Worm (Caenorhabditis elegans) whole organism, L3 larva: Measurements from ENCODE around the gene mfsd-11.

Source experiments
- R02D3.7 ChIP-seq: fragments of 150-350 bp; optimal IDR thresholded peaks from 2 replicates; lab custom pipeline; 2014; ENCODE audit warnings: missing biosample characterization, missing genetic modification characterization
- aly-2 ChIP-seq: fragments of 150-350 bp; optimal IDR thresholded peaks from 2 replicates; lab custom pipeline; 2014; ENCODE audit warnings: missing biosample characterization, missing genetic modification characterization
- ama-1 ChIP-seq: fragments of 150-350 bp; optimal IDR thresholded peaks from 2 replicates; lab custom pipeline; 2018
- ceh-28 ChIP-seq: fragments of 150-350 bp; optimal IDR thresholded peaks from 2 replicates; lab custom pipeline; 2014; ENCODE audit warnings: missing biosample characterization, missing genetic modification reagents, missing genetic modification characterization
- ceh-82 ChIP-seq: fragments of 150-350 bp; optimal IDR thresholded peaks from 2 replicates; lab custom pipeline; 2014; ENCODE audit warnings: missing biosample characterization, missing genetic modification characterization
- ceh-9 ChIP-seq: sonication (generic microtip); optimal IDR thresholded peaks from 2 replicates; lab custom pipeline; 2018; ENCODE audit warnings: missing biosample characterization, missing genetic modification characterization
- egl-27 ChIP-seq: sonication (generic microtip); optimal IDR thresholded peaks from 4 replicates; lab custom pipeline; 2017; ENCODE audit warnings: missing biosample characterization, missing genetic modification reagents, missing genetic modification characterization
- egl-5 ChIP-seq: fragments of 150-350 bp; optimal IDR thresholded peaks from 2 replicates; lab custom pipeline; 2017; ENCODE audit warnings: missing biosample characterization, missing genetic modification reagents, missing genetic modification characterization, inconsistent platforms
- elt-1 ChIP-seq: fragments of 150-350 bp; optimal IDR thresholded peaks from 2 replicates; lab custom pipeline; 2014; ENCODE audit warnings: missing biosample characterization, missing genetic modification characterization
- elt-2 ChIP-seq: sonication (generic microtip); optimal IDR thresholded peaks from 2 replicates; lab custom pipeline; 2016; ENCODE audit warnings: missing genetic modification reagents, mild to moderate bottlenecking, missing genetic modification characterization, missing compliant biosample characterization
- elt-3 ChIP-seq, 3 experiments: fragments of 150-350 bp in 1 of 3; sonication (generic microtip) in 2 of 3; optimal IDR thresholded peaks; 2 replicates in 2 of 3; 4 replicates in 1 of 3; lab custom pipeline; 2014 to 2017; ENCODE audit warnings: missing biosample characterization in 3 of 3, missing genetic modification characterization in 3 of 3
- eor-1 ChIP-seq, 2 experiments: fragments of 150-350 bp; optimal IDR thresholded peaks; 2 replicates each; lab custom pipeline; 2014 to 2018; ENCODE audit warnings: missing biosample characterization in 2 of 2, missing genetic modification characterization in 2 of 2
- fkh-10 ChIP-seq: sonication (generic microtip); optimal IDR thresholded peaks from 2 replicates; lab custom pipeline; 2017; ENCODE audit warnings: missing biosample characterization, missing genetic modification reagents, missing genetic modification characterization
- fkh-2 ChIP-seq: fragments of 150-350 bp; optimal IDR thresholded peaks from 2 replicates; lab custom pipeline; 2014; ENCODE audit warnings: missing biosample characterization, missing genetic modification reagents, missing genetic modification characterization
- fos-1 ChIP-seq: fragments of 150-350 bp; optimal IDR thresholded peaks from 2 replicates; lab custom pipeline; 2014; ENCODE audit warnings: missing biosample characterization, missing genetic modification characterization
- hmg-11 ChIP-seq: sonication (generic microtip); optimal IDR thresholded peaks from 2 replicates; lab custom pipeline; 2016; ENCODE audit warnings: missing genetic modification characterization, missing compliant biosample characterization
- jun-1 ChIP-seq: fragments of 150-350 bp; optimal IDR thresholded peaks from 2 replicates; lab custom pipeline; 2014; ENCODE audit warnings: missing biosample characterization, missing genetic modification reagents, missing genetic modification characterization
- lin-39 ChIP-seq: fragments of 150-350 bp; optimal IDR thresholded peaks from 2 replicates; lab custom pipeline; 2018; ENCODE audit warnings: missing biosample characterization, missing genetic modification reagents, missing genetic modification characterization
- lsy-12 ChIP-seq: sonication (generic microtip); optimal IDR thresholded peaks from 2 replicates; lab custom pipeline; 2016; ENCODE audit warnings: mild to moderate bottlenecking, missing genetic modification characterization, missing compliant biosample characterization
- mdl-1 ChIP-seq: fragments of 150-350 bp; optimal IDR thresholded peaks from 2 replicates; lab custom pipeline; 2014; ENCODE audit warnings: missing biosample characterization, missing genetic modification characterization
- mml-1 ChIP-seq: fragments of 150-350 bp; sonication (generic microtip); optimal IDR thresholded peaks from 3 replicates; lab custom pipeline; 2014; ENCODE audit warnings: missing biosample characterization, missing genetic modification characterization
- nfya-1 ChIP-seq: sonication (generic microtip); optimal IDR thresholded peaks from 2 replicates; lab custom pipeline; 2017; ENCODE audit warnings: missing genetic modification characterization, mild to moderate bottlenecking, missing compliant biosample characterization, antibody characterized with exemption, moderate library complexity; ENCODE audit not compliant: insufficient read depth
- nhr-11 ChIP-seq: fragments of 150-350 bp; optimal IDR thresholded peaks from 2 replicates; lab custom pipeline; 2014; ENCODE audit warnings: missing biosample characterization, missing genetic modification characterization
- nhr-12 ChIP-seq: fragments of 150-350 bp; optimal IDR thresholded peaks from 2 replicates; lab custom pipeline; 2014; ENCODE audit warnings: missing biosample characterization, missing genetic modification characterization
- nhr-23 ChIP-seq: fragments of 150-350 bp; optimal IDR thresholded peaks from 2 replicates; lab custom pipeline; 2014; ENCODE audit warnings: missing biosample characterization, missing genetic modification reagents, missing genetic modification characterization
- nhr-237 ChIP-seq: fragments of 150-350 bp; optimal IDR thresholded peaks from 2 replicates; lab custom pipeline; 2014; ENCODE audit warnings: missing biosample characterization, missing genetic modification characterization
- nhr-28 ChIP-seq: fragments of 150-350 bp; optimal IDR thresholded peaks from 2 replicates; lab custom pipeline; 2014; ENCODE audit warnings: missing biosample characterization, missing genetic modification characterization
- nhr-43 ChIP-seq: sonication (generic microtip); optimal IDR thresholded peaks from 2 replicates; lab custom pipeline; 2016; ENCODE audit warnings: mild to moderate bottlenecking, missing genetic modification characterization, missing compliant biosample characterization; ENCODE audit not compliant: poor library complexity, severe bottlenecking
- nhr-67 ChIP-seq: fragments of 150-350 bp; optimal IDR thresholded peaks from 2 replicates; lab custom pipeline; 2014; ENCODE audit warnings: missing biosample characterization, missing genetic modification characterization
- nhr-76 ChIP-seq: fragments of 150-350 bp; sonication (generic microtip); optimal IDR thresholded peaks from 5 replicates; lab custom pipeline; 2014; ENCODE audit warnings: missing biosample characterization, missing genetic modification characterization
- nhr-77 ChIP-seq: fragments of 150-350 bp; optimal IDR thresholded peaks from 2 replicates; lab custom pipeline; 2014; ENCODE audit warnings: missing biosample characterization, missing genetic modification characterization
- pha-4 ChIP-seq: fragments of 150-350 bp; optimal IDR thresholded peaks from 2 replicates; lab custom pipeline; 2014; ENCODE audit warnings: missing biosample characterization, missing genetic modification reagents, missing genetic modification characterization
- pqm-1 ChIP-seq: fragments of 150-350 bp; optimal IDR thresholded peaks from 2 replicates; lab custom pipeline; 2017; ENCODE audit warnings: missing biosample characterization, missing genetic modification characterization, inconsistent platforms
- sea-2 ChIP-seq: fragments of 150-350 bp; sonication (generic microtip); optimal IDR thresholded peaks from 4 replicates; lab custom pipeline; 2014; ENCODE audit warnings: missing biosample characterization, missing genetic modification reagents, missing genetic modification characterization
- skn-1 ChIP-seq: fragments of 150-350 bp; optimal IDR thresholded peaks from 2 replicates; lab custom pipeline; 2014; ENCODE audit warnings: missing biosample characterization, missing genetic modification characterization
- snpc-4 ChIP-seq: fragments of 150-350 bp; optimal IDR thresholded peaks from 2 replicates; lab custom pipeline; 2014; ENCODE audit warnings: missing biosample characterization, missing genetic modification characterization
- tbx-2 ChIP-seq: sonication (generic microtip); optimal IDR thresholded peaks from 2 replicates; lab custom pipeline; 2016; ENCODE audit warnings: mild to moderate bottlenecking, missing genetic modification characterization, missing compliant biosample characterization
- zag-1 ChIP-seq: fragments of 150-350 bp; optimal IDR thresholded peaks from 2 replicates; lab custom pipeline; 2014; ENCODE audit warnings: missing biosample characterization, missing genetic modification characterization
- ztf-4 ChIP-seq: fragments of 150-350 bp; optimal IDR thresholded peaks from 2 replicates; lab custom pipeline; 2014; ENCODE audit warnings: missing biosample characterization, missing genetic modification characterization

The mfsd-11 gene

DNA sequence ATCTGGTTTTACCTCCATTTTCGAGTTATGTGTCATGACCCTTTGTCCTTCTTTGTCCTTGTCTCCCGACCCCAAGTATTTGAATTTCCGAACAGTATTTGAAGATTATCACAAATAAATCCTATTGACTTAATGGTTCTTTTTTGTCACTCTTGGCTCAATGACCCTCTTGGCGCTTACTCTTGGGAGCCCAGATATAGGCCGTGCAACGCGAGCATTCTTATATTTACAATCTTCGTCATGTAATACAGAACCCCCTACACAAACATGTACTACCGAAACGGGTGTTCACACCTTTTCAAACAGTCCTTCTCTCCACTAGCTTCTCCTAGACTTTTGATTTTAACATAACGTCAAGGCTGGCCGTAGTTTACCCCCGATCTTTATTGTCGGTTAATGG is 10.2 kb downstream of the mfsd-11 start, which contains the start of gene M153.5:
M153.5 (plus strand) TSS at position 301 of the 400 bp plus-strand sequence.
- no peak for TF ChIP-seq hmg-11 (tag; lab: Kevin White, UChicago)
- no peak for TF ChIP-seq nhr-67 (tag; lab: Kevin White, UChicago)
- TF ChIP-seq nhr-23 (tag; lab: Kevin White, UChicago): no peak
- TF ChIP-seq mdl-1 (tag; lab: Kevin White, UChicago): no peak
- TF ChIP-seq snpc-4 (tag; lab: Kevin White, UChicago): no peak
- TF ChIP-seq ztf-4: no peak
- TF ChIP-seq fkh-2 (tag; lab: Kevin White, UChicago): no peak
- no peak for TF ChIP-seq nhr-11 (tag; lab: Kevin White, UChicago)
- TF ChIP-seq nhr-28 (tag; lab: Kevin White, UChicago): no peak
- no peak for TF ChIP-seq mml-1 (tag; lab: Kevin White, UChicago)
- TF ChIP-seq nhr-12 (tag; lab: Kevin White, UChicago): no peak
- TF ChIP-seq, all 47 proteins: peak for 0

DNA sequence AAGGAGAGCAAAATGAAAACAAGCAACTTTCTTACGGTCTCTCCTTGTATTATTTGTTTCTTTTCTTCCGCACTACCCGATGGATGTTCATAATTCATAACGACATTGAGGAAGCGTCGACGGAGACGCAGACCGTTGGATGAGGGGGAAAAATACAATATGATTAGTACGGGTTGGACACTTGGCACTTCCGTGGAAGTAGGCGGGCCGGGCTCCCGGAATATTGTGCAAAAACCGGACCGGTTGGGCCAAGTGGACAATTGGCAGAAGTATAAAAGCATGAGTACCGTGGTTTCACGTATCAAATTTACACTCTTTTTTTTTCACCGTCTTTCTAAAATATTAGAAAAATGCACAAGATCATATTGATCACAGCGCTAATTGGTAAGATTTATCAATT is 11.3 kb downstream of the mfsd-11 start, which contains the start of gene M153.3:
M153.3 (plus strand) TSS at position 301 of the 400 bp plus-strand sequence.
- TF ChIP-seq tbx-2 (no peak), nhr-11 (tag; lab: Kevin White, UChicago) (no peak), jun-1 (no peak), nhr-77 (no peak), skn-1 (tag; lab: Kevin White, UChicago) (no peak), elt-3 (tag; optimal IDR thresholded peaks at IDR 0.05; lab: Kevin White, UChicago) (no peak), nhr-76 (tag; lab: Kevin White, UChicago) (no peak), mdl-1 (tag; lab: Kevin White, UChicago) (no peak), sea-2 (GFP tag; lab: Kevin White, UChicago) (no peak), pha-4 (tag; lab: Kevin White, UChicago) (no peak), elt-1 (tag; lab: Kevin White, UChicago) (no peak), fos-1 (no peak), nhr-12 (tag; lab: Kevin White, UChicago) (no peak), zag-1 (no peak), lsy-12 (tag; lab: Kevin White, UChicago) (no peak), lin-39 (tag; lab: Kevin White, UChicago) (no peak), ztf-4 (no peak)
- TF ChIP-seq, all 47 proteins: peak for 0

DNA sequence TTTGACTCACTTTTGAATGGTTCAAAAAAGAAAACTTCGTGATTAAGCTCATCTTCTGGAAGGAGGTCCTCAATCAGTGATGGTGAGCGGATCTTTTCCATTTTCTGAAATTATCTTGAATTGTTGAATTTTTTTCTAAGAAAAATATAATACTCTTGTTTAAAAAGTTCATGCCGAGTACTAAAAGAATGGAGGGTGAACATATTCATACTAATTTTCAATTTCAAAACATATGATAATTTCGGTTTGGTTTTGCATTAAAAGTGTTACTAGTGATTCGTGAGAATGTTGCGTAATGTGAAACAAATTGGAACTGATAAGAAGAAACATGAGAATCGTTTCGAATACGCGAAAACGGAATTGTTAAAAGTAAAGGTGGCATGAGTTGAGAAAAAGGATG is 12.9 kb downstream of the mfsd-11 start, which contains the start of gene lyst-1:
lyst-1 (minus strand) TSS at position 101 of the 400 bp plus-strand sequence.
- TF ChIP-seq nhr-43 (tag; lab: Kevin White, UChicago): no peak
- no peak for TF ChIP-seq snpc-4 (tag; lab: Kevin White, UChicago)
- TF ChIP-seq tbx-2: no peak
- no peak for TF ChIP-seq nhr-237 (tag; lab: Kevin White, UChicago)
- TF ChIP-seq nhr-28 (tag; lab: Kevin White, UChicago): no peak
- TF ChIP-seq aly-2 (tag; lab: Kevin White, UChicago): no peak

DNA sequence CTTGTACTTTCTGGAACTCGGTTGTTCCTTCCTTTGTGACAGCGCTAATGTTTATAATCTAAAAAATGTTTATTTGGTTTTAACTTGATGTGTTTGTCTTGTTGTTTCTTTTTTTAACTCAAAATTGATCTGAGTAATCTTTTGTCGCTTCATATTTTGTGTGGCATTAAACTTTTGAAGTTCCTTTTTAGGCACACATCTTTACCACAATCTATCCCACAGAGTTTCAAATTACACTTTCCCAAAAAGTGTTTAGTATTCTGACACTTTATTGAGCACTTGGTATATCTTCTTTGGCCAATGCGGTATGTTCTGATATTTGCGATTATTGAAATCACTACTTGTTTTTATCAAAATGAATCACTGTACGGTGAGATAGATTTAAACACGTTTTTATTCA is 28.6 kb downstream of the mfsd-11 start, which contains the start of gene lgc-18:
lgc-18 (plus strand) TSS at position 301 of the 400 bp plus-strand sequence.
- TF ChIP-seq sea-2 (GFP tag; lab: Kevin White, UChicago) (no peak), pqm-1 (tag; lab: Kevin White, UChicago) (no peak), mdl-1 (tag; lab: Kevin White, UChicago) (no peak), nhr-76 (tag; lab: Kevin White, UChicago) (no peak), eor-1 (tag; optimal IDR thresholded peaks at IDR 0.05; lab: Kevin White, UChicago) (no peak), fkh-10 (GFP tag; lab: Kevin White, UChicago) (no peak), elt-2 (tag; lab: Kevin White, UChicago) (no peak), ama-1 (no peak), lsy-12 (tag; lab: Kevin White, UChicago) (no peak), ceh-28 (tag; lab: Kevin White, UChicago) (no peak), nhr-28 (tag; lab: Kevin White, UChicago) (no peak), R02D3.7 (tag; lab: Kevin White, UChicago) (no peak), egl-27 (no peak), zag-1 (no peak), ceh-82 (no peak), ceh-9 (tag; lab: Kevin White, UChicago) (no peak), lin-39 (tag; lab: Kevin White, UChicago) (no peak), nhr-43 (tag; lab: Kevin White, UChicago) (no peak), nfya-1 (tag; lab: Kevin White, UChicago) (no peak), egl-5 (tag; lab: Kevin White, UChicago) (no peak)
